Worm (Caenorhabditis elegans): ENCODE measurements around the gene F21D5.4.

Gene F21D5.4

DNA sequence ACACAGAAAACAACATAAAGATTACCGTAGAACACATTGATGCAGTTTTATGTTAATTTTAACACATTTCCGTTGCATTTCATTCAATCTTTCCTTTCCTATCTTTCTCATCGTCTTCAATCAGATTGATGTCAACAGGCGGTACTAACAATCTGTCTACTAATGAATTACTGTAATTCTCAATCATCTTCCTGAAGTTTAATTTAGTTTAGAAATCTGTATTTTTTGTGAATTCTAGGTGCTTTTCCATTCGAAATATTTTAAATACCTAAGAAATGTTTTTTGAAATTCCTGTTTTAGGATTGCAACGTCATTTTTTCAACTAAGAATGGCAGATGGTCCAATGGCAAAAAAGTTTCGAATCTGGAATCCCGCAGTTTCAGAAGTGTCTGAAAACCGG is 14.2 kb upstream of the F21D5.4 start, which contains the start of gene F21D5.9:
TSS of gene F21D5.9 (plus strand) at position 301 of the 400 bp plus-strand sequence.
- no peak for TF ChIP-seq tbx-11 (GFP tag; IDR thresholded peaks at IDR 0.05)
- TF ChIP-seq aly-1 (tag; optimal IDR thresholded peaks at IDR 0.05): no peak
- TF ChIP-seq F13C5.2 (tag; optimal IDR thresholded peaks at IDR 0.05): no peak
- TF ChIP-seq hmg-4 (GFP tag; optimal IDR thresholded peaks at IDR 0.05): no peak
- no peak for TF ChIP-seq sea-1 (GFP tag; conservative IDR thresholded peaks at IDR 0.05)
- no peak for TF ChIP-seq B0310.2 (tag; optimal IDR thresholded peaks at IDR 0.05)
- TF ChIP-seq ceh-36 (tag; optimal IDR thresholded peaks at IDR 0.05): no peak
- no peak for TF ChIP-seq hmbx-1 (tag; optimal IDR thresholded peaks at IDR 0.05)
- TF ChIP-seq hnd-1 (tag; optimal IDR thresholded peaks at IDR 0.05): no peak
- TF ChIP-seq ceh-13 (GFP tag; optimal IDR thresholded peaks at IDR 0.05): no peak
- no peak for TF ChIP-seq tra-4 (tag; optimal IDR thresholded peaks at IDR 0.05)
- no peak for TF ChIP-seq pes-1 (GFP tag; IDR thresholded peaks at IDR 0.05)
- TF ChIP-seq ama-1 (optimal IDR thresholded peaks at IDR 0.05): no peak
- no peak for TF ChIP-seq flt-1 (GFP tag; IDR thresholded peaks at IDR 0.05)
- no peak for TF ChIP-seq ets-7 (tag; optimal IDR thresholded peaks at IDR 0.05)
- no peak for TF ChIP-seq tbx-37 (GFP tag; conservative IDR thresholded peaks at IDR 0.05)
- no peak for TF ChIP-seq scrt-1 (GFP tag; IDR thresholded peaks at IDR 0.05)

DNA sequence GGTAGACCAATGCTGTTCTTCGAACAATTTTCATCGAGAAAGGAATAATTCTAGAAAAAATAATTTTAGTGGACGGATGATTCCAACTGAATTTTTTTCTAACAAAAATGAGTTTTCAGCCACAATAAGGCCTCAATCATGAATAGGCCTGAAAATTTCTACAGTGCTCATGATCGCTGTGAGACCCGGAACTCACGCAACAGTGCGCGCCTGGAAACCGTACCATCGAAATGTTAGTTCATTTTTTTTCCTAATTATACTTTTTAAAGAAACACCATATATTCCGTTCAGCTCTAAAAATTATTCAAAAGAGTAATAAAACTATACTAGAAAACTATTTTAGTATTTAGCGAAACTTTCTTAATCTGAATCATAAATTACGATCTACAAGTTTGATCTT is 13.0 kb upstream of the F21D5.4 start:
- TF ChIP-seq pes-1 (GFP tag; IDR thresholded peaks at IDR 0.05) (no peak), ceh-36 (tag; optimal IDR thresholded peaks at IDR 0.05) (no peak), tbx-37 (GFP tag; conservative IDR thresholded peaks at IDR 0.05) (no peak), sea-1 (GFP tag; conservative IDR thresholded peaks at IDR 0.05) (no peak), B0310.2 (tag; optimal IDR thresholded peaks at IDR 0.05) (no peak), hmg-4 (GFP tag; optimal IDR thresholded peaks at IDR 0.05) (no peak), hmbx-1 (tag; optimal IDR thresholded peaks at IDR 0.05) (no peak), flt-1 (GFP tag; IDR thresholded peaks at IDR 0.05) (no peak), tbx-11 (GFP tag; IDR thresholded peaks at IDR 0.05) (no peak), tra-4 (tag; optimal IDR thresholded peaks at IDR 0.05) (no peak), hnd-1 (tag; optimal IDR thresholded peaks at IDR 0.05) (no peak), ama-1 (optimal IDR thresholded peaks at IDR 0.05) (no peak), scrt-1 (GFP tag; IDR thresholded peaks at IDR 0.05) (no peak), aly-1 (tag; optimal IDR thresholded peaks at IDR 0.05) (no peak), F13C5.2 (tag; optimal IDR thresholded peaks at IDR 0.05) (no peak), ceh-13 (GFP tag; optimal IDR thresholded peaks at IDR 0.05) (no peak), ets-7 (tag; optimal IDR thresholded peaks at IDR 0.05) (no peak)

ce11 chrIV:8725345-8725744 is 12.5 kb upstream of the F21D5.4 start, which contains the start of gene pgm-3:
pgm-3 (plus strand) TSS chrIV:8725722.
- TF ChIP-seq hnd-1 (tag; optimal IDR thresholded peaks at IDR 0.05): no peak
- no peak for TF ChIP-seq B0310.2 (tag; optimal IDR thresholded peaks at IDR 0.05)
- TF ChIP-seq scrt-1 (GFP tag; IDR thresholded peaks at IDR 0.05): no peak
- TF ChIP-seq tra-4 (tag; optimal IDR thresholded peaks at IDR 0.05): no peak
- TF ChIP-seq ets-7 (tag; optimal IDR thresholded peaks at IDR 0.05): no peak

- TF ChIP-seq F13C5.2 (tag; optimal IDR thresholded peaks at IDR 0.05) (no peak), aly-1 (tag; optimal IDR thresholded peaks at IDR 0.05) (no peak), pes-1 (GFP tag; IDR thresholded peaks at IDR 0.05) (no peak), hnd-1 (tag; optimal IDR thresholded peaks at IDR 0.05) (no peak), B0310.2 (tag; optimal IDR thresholded peaks at IDR 0.05) (no peak), hmbx-1 (tag; optimal IDR thresholded peaks at IDR 0.05) (no peak), sea-1 (GFP tag; conservative IDR thresholded peaks at IDR 0.05) (no peak), ets-7 (tag; optimal IDR thresholded peaks at IDR 0.05) (no peak), tbx-37 (GFP tag; conservative IDR thresholded peaks at IDR 0.05) (no peak), ama-1 (optimal IDR thresholded peaks at IDR 0.05) (no peak), ceh-36 (tag; optimal IDR thresholded peaks at IDR 0.05) (no peak), tbx-11 (GFP tag; IDR thresholded peaks at IDR 0.05) (no peak)
Observed at ce11 chrIV:8728122-8728521, 9.8 kb upstream of the F21D5.4 start, which contains the start of gene otub-3. otub-3 (plus strand) TSS chrIV:8728177.

DNA sequence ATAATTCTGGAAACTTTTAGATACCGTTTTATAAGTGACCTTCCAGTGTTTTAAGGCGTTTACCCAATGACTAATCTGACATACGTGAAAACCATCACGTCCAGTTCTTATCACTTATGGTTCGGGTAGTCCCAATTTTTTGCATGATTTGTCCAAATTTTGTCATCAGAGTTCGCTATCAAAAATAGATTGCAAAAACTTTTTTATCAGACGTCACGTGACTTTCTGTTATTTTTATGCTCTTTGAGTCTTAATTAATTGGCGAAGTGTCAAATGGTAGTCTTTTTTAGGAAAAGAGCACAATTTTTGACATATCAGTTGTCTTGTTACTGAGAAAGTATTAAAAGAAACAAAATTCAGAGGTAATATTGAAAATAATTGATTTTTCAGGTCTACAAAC is 8.3 kb upstream of the F21D5.4 start:
- TF ChIP-seq ama-1 (optimal IDR thresholded peaks at IDR 0.05) (no peak), tbx-37 (GFP tag; conservative IDR thresholded peaks at IDR 0.05) (no peak), pes-1 (GFP tag; IDR thresholded peaks at IDR 0.05) (no peak), aly-1 (tag; optimal IDR thresholded peaks at IDR 0.05) (no peak), sea-1 (GFP tag; conservative IDR thresholded peaks at IDR 0.05) (no peak), hnd-1 (tag; optimal IDR thresholded peaks at IDR 0.05) (no peak), tbx-11 (GFP tag; IDR thresholded peaks at IDR 0.05) (no peak), hmg-4 (GFP tag; optimal IDR thresholded peaks at IDR 0.05) (no peak), flt-1 (GFP tag; IDR thresholded peaks at IDR 0.05) (no peak), ets-7 (tag; optimal IDR thresholded peaks at IDR 0.05) (no peak), tra-4 (tag; optimal IDR thresholded peaks at IDR 0.05) (no peak), F13C5.2 (tag; optimal IDR thresholded peaks at IDR 0.05) (no peak), scrt-1 (GFP tag; IDR thresholded peaks at IDR 0.05) (no peak), hmbx-1 (tag; optimal IDR thresholded peaks at IDR 0.05) (no peak), B0310.2 (tag; optimal IDR thresholded peaks at IDR 0.05) (no peak)

ce11 chrIV:8730469-8730868 is 7.4 kb upstream of the F21D5.4 start, which contains the start of gene F21D5.3:
F21D5.3 (plus strand) TSS chrIV:8730815.
- TF ChIP-seq tbx-37 (GFP tag; conservative IDR thresholded peaks at IDR 0.05): no peak
- no peak for TF ChIP-seq hnd-1 (tag; optimal IDR thresholded peaks at IDR 0.05)
- no peak for TF ChIP-seq tbx-11 (GFP tag; IDR thresholded peaks at IDR 0.05)
- TF ChIP-seq F13C5.2 (tag; optimal IDR thresholded peaks at IDR 0.05): no peak
- TF ChIP-seq sea-1 (GFP tag; conservative IDR thresholded peaks at IDR 0.05): no peak
- TF ChIP-seq scrt-1 (GFP tag; IDR thresholded peaks at IDR 0.05): no peak
- no peak for TF ChIP-seq hmg-4 (GFP tag; optimal IDR thresholded peaks at IDR 0.05)
- TF ChIP-seq ceh-13 (GFP tag; optimal IDR thresholded peaks at IDR 0.05): no peak
- TF ChIP-seq flt-1 (GFP tag; IDR thresholded peaks at IDR 0.05): no peak
- TF ChIP-seq tra-4 (tag; optimal IDR thresholded peaks at IDR 0.05): no peak
- TF ChIP-seq pes-1 (GFP tag; IDR thresholded peaks at IDR 0.05): no peak
- no peak for TF ChIP-seq ceh-36 (tag; optimal IDR thresholded peaks at IDR 0.05)
- no peak for TF ChIP-seq hmbx-1 (tag; optimal IDR thresholded peaks at IDR 0.05)

DNA sequence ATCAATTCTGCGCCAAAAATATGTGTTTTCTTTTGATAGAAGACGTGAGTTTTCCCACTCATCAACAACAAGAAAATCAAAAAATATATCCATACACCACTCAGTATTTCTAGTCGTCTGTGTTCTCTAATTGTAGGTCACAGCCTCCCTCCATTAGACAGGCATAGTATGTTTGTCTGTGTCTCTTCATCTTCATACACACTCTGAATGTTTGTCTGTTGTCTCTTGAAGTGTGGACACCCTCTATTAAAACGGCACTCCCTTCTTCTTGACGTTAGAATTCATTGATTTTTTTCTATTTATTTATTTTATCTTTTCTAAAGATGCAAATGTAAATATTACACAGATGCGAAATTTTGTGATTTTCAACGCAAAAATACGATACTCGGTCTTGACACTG is 533 bp upstream of the F21D5.4 start:
- TF ChIP-seq ceh-13 (GFP tag; optimal IDR thresholded peaks at IDR 0.05) (no peak), sea-1 (GFP tag; conservative IDR thresholded peaks at IDR 0.05) (no peak), hnd-1 (tag; optimal IDR thresholded peaks at IDR 0.05) (no peak), aly-1 (tag; optimal IDR thresholded peaks at IDR 0.05) (no peak), pes-1 (GFP tag; IDR thresholded peaks at IDR 0.05) (no peak), B0310.2 (tag; optimal IDR thresholded peaks at IDR 0.05) (no peak), tbx-11 (GFP tag; IDR thresholded peaks at IDR 0.05) (no peak), hmg-4 (GFP tag; optimal IDR thresholded peaks at IDR 0.05) (no peak), flt-1 (GFP tag; IDR thresholded peaks at IDR 0.05) (no peak), ets-7 (tag; optimal IDR thresholded peaks at IDR 0.05) (no peak), ama-1 (optimal IDR thresholded peaks at IDR 0.05) (no peak), tra-4 (tag; optimal IDR thresholded peaks at IDR 0.05) (no peak), F13C5.2 (tag; optimal IDR thresholded peaks at IDR 0.05) (no peak), hmbx-1 (tag; optimal IDR thresholded peaks at IDR 0.05) (no peak), ceh-36 (tag; optimal IDR thresholded peaks at IDR 0.05) (no peak), tbx-37 (GFP tag; conservative IDR thresholded peaks at IDR 0.05) (no peak), scrt-1 (GFP tag; IDR thresholded peaks at IDR 0.05) (no peak)
